Worm (Caenorhabditis elegans) whole organism, midembryonic: ENCODE results near the gene wdr-31.

ENCODE experiments used
- T22C8.4 ChIP-seq: fragments of 200-800 bp; sonication (Bioruptor generic); IDR thresholded peaks from 2 replicates; pipeline ENCODE4 v1.3.6; 2022; ENCODE audit warnings: missing genetic modification characterization, missing compliant biosample characterization
- cog-1 ChIP-seq: sonication (generic microtip); optimal IDR thresholded peaks from 2 replicates; lab custom pipeline; 2016; ENCODE audit warnings: missing genetic modification characterization, missing compliant biosample characterization
- flt-1 ChIP-seq: fragments of 200-800 bp; sonication (Bioruptor generic); IDR thresholded peaks from 2 replicates; pipeline ENCODE4 v1.3.6; 2022; ENCODE audit warnings: missing genetic modification characterization, missing compliant biosample characterization
- klf-2 ChIP-seq: fragments of 200-800 bp; sonication (Bioruptor generic); conservative IDR thresholded peaks from 2 replicates; pipeline ENCODE4 v1.3.6; 2022; ENCODE audit warnings: missing genetic modification reagents, missing genetic modification characterization, missing compliant biosample characterization
- med-1 ChIP-seq: sonication (generic microtip); optimal IDR thresholded peaks from 2 replicates; lab custom pipeline; 2017; ENCODE audit warnings: missing genetic modification characterization, mild to moderate bottlenecking, missing compliant biosample characterization, antibody characterized with exemption, missing genetic modification reagents; ENCODE audit not compliant: insufficient read depth
- ref-1 ChIP-seq: fragments of 200-800 bp; sonication (Bioruptor generic); conservative IDR thresholded peaks from 2 replicates; pipeline ENCODE4 v1.3.6; 2022; ENCODE audit warnings: missing genetic modification reagents, missing genetic modification characterization, missing compliant biosample characterization
- tab-1 ChIP-seq: fragments of 200-800 bp; sonication (Bioruptor generic); IDR thresholded peaks from 2 replicates; pipeline ENCODE4 v1.3.6; 2022; ENCODE audit warnings: missing genetic modification characterization, missing compliant biosample characterization
- ztf-23 ChIP-seq: fragments of 200-800 bp; sonication (Bioruptor generic); IDR thresholded peaks from 2 replicates; pipeline ENCODE4 v1.3.6; 2022; ENCODE audit warnings: missing genetic modification reagents, missing genetic modification characterization, missing compliant biosample characterization
- ztf-29 ChIP-seq: fragments of 200-800 bp; sonication (Bioruptor generic); IDR thresholded peaks from 2 replicates; pipeline ENCODE4 v1.3.6; 2022; ENCODE audit warnings: missing genetic modification reagents, missing genetic modification characterization, missing compliant biosample characterization

Gene wdr-31

ce11 chrII:2730647-2731046, 4.4 kb downstream of the wdr-31 start:
- TF ChIP-seq tab-1 (GFP tag; lab: Robert Waterston, UW): no peak
- TF ChIP-seq ztf-23: no peak
- TF ChIP-seq med-1 (GFP tag; lab: Kevin White, UChicago): no peak
- no peak for TF ChIP-seq cog-1
- no peak for TF ChIP-seq klf-2
- TF ChIP-seq ztf-29 (GFP tag; lab: Robert Waterston, UW): no peak
- no peak for TF ChIP-seq T22C8.4 (GFP tag; lab: Robert Waterston, UW)
- TF ChIP-seq ref-1 (GFP tag; lab: Robert Waterston, UW): no peak
- TF ChIP-seq flt-1: no peak

ce11 chrII:2726774-2727173, 8.3 kb downstream of the wdr-31 start:
- no peak for TF ChIP-seq cog-1
- no peak for TF ChIP-seq klf-2
- TF ChIP-seq flt-1: no peak
- no peak for TF ChIP-seq T22C8.4 (GFP tag; lab: Robert Waterston, UW)
- TF ChIP-seq ref-1 (GFP tag; lab: Robert Waterston, UW): no peak
- no peak for TF ChIP-seq ztf-29 (GFP tag; lab: Robert Waterston, UW)
- TF ChIP-seq med-1 (GFP tag; lab: Kevin White, UChicago): no peak
- TF ChIP-seq tab-1 (GFP tag; lab: Robert Waterston, UW): no peak
- TF ChIP-seq ztf-23: no peak

ce11 chrII:2725561-2725960, 9.5 kb downstream of the wdr-31 start, which contains the start of the genes T05A8.11 and nep-2:
T05A8.11 (minus strand) TSS chrII:2725661.
nep-2 (minus strand) TSS chrII:2725752.
- no peak for TF ChIP-seq tab-1 (GFP tag; lab: Robert Waterston, UW)
- no peak for TF ChIP-seq ztf-29 (GFP tag; lab: Robert Waterston, UW)
- TF ChIP-seq med-1 (GFP tag; lab: Kevin White, UChicago): no peak
- no peak for TF ChIP-seq klf-2
- TF ChIP-seq cog-1: no peak
- TF ChIP-seq ztf-23: no peak

ce11 chrII:2721992-2722391, 13.1 kb downstream of the wdr-31 start:
- TF ChIP-seq ztf-29 (GFP tag; lab: Robert Waterston, UW) (no peak), flt-1 (no peak), ref-1 (GFP tag; lab: Robert Waterston, UW) (no peak), T22C8.4 (GFP tag; lab: Robert Waterston, UW) (no peak), klf-2 (no peak), med-1 (GFP tag; lab: Kevin White, UChicago) (no peak), ztf-23 (no peak), tab-1 (GFP tag; lab: Robert Waterston, UW) (no peak), cog-1 (no peak)

DNA sequence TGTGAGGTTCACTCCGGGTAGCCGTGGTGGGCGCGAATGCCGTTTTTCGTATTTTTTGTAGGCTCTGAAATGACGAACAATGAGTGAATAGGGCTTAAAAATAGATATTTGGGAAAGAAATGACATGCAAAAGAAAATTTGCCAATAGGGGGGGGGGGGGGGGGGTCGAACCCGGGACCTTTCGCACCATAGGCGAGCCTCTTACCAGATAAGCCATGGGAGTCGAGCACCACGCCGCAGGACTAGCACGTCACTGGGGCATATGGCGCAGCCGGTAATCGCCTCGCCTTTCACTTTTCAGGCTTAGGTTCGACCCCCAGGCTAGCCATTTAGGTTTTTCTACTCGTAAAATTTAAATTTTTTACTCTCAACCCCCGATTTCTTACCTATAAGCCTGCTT, 15.9 kb downstream of the wdr-31 start:
- TF ChIP-seq cog-1 (no peak), ztf-29 (GFP tag; lab: Robert Waterston, UW) (no peak), klf-2 (no peak), T22C8.4 (GFP tag; lab: Robert Waterston, UW) (no peak), ref-1 (GFP tag; lab: Robert Waterston, UW) (no peak), ztf-23 (no peak), med-1 (GFP tag; lab: Kevin White, UChicago) (no peak), flt-1 (no peak), tab-1 (GFP tag; lab: Robert Waterston, UW) (no peak)

DNA sequence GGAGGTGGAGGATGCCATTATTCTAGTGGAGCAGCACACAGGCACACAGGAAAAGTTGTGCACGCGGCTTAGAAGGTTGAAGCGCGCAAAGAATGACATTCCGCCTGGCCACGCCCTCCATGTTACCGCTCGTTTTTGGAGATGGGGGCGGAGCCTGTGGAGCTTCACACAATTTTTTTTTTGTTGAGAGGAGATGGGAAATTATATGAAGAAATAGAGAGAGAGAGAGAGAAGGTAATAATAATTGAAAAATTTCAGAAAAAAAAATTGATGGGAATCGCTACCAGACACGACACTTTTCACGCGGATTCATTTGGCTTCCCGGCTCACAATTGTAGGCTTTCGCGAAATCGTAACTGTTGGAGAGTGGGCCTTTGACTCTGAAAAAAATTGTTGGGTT, 17.8 kb downstream of the wdr-31 start, which contains the start of gene T05A8.3:
T05A8.3 (minus strand) TSS at position 101 of the 400 bp plus-strand sequence.
- no peak for TF ChIP-seq med-1 (GFP tag; lab: Kevin White, UChicago)
- TF ChIP-seq ref-1 (GFP tag; lab: Robert Waterston, UW): no peak
- TF ChIP-seq ztf-23: no peak
- no peak for TF ChIP-seq cog-1
- no peak for TF ChIP-seq flt-1
- TF ChIP-seq ztf-29 (GFP tag; lab: Robert Waterston, UW): no peak
- no peak for TF ChIP-seq klf-2
- TF ChIP-seq tab-1 (GFP tag; lab: Robert Waterston, UW): no peak
- TF ChIP-seq T22C8.4 (GFP tag; lab: Robert Waterston, UW): no peak

ce11 chrII:2710919-2711318, 24.2 kb downstream of the wdr-31 start, which contains the start of gene T05A8.2:
T05A8.2 (minus strand) TSS chrII:2711019.
- TF ChIP-seq ztf-23 (no peak), klf-2 (no peak), ztf-29 (GFP tag; lab: Robert Waterston, UW) (no peak), tab-1 (GFP tag; lab: Robert Waterston, UW) (no peak)

ce11 chrII:2709942-2710341, 25.1 kb downstream of the wdr-31 start, which contains the start of gene T05A8.1:
T05A8.1 (minus strand) TSS chrII:2710042.
- TF ChIP-seq flt-1 (no peak), med-1 (GFP tag; lab: Kevin White, UChicago) (no peak), T22C8.4 (GFP tag; lab: Robert Waterston, UW) (no peak), klf-2 (no peak), ztf-23 (no peak)

ce11 chrII:2707872-2708271, 27.2 kb downstream of the wdr-31 start, which contains the start of gene Y47G7B.2:
Y47G7B.2 (minus strand) TSS chrII:2708014.
- TF ChIP-seq ref-1 (GFP tag; lab: Robert Waterston, UW) (no peak), med-1 (GFP tag; lab: Kevin White, UChicago) (no peak), cog-1 (no peak), klf-2 (no peak), ztf-29 (GFP tag; lab: Robert Waterston, UW) (no peak), tab-1 (GFP tag; lab: Robert Waterston, UW) (no peak), ztf-23 (no peak), T22C8.4 (GFP tag; lab: Robert Waterston, UW) (no peak), flt-1 (no peak)

DNA sequence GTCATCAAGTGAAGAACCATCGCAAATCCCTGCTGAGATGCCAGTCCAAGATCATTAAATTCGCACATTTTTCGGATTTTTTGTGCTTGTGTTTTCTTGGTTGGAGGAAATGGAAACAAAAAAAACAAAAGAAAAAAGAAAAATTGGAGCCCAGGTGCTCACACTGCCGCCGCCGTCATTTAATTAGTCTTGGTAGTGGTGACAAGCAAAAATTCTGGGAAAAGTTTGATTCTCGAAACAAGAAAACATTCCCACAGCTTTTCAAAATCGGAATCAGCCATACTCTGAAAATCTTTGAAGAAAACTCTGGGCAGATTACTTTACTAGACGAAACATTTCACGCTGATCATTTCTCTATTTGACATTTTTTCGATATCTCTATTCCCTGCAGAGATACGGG, 29.9 kb downstream of the wdr-31 start, which contains the start of gene srh-128:
srh-128 (minus strand) TSS at position 101 of the 400 bp plus-strand sequence.
- TF ChIP-seq tab-1 (GFP tag; lab: Robert Waterston, UW) (no peak), klf-2 (no peak), ref-1 (GFP tag; lab: Robert Waterston, UW) (no peak), cog-1 (no peak), flt-1 (no peak), med-1 (GFP tag; lab: Kevin White, UChicago) (no peak), ztf-29 (GFP tag; lab: Robert Waterston, UW) (no peak), ztf-23 (no peak), T22C8.4 (GFP tag; lab: Robert Waterston, UW) (no peak)
